Worm (Caenorhabditis elegans) whole organism, L2 larva: Measurements from ENCODE around the gene F38A1.11.

Source experiments
- C34F6.9 ChIP-seq: fragments of 150-350 bp; optimal IDR thresholded peaks from 2 replicates; lab custom pipeline; 2014; ENCODE audit warnings: missing biosample characterization, missing genetic modification characterization
- F13H6.1 ChIP-seq: sonication (generic microtip); optimal IDR thresholded peaks from 2 replicates; lab custom pipeline; 2016; ENCODE audit warnings: missing genetic modification characterization, missing compliant biosample characterization
- R02D3.7 ChIP-seq: fragments of 150-350 bp; optimal IDR thresholded peaks from 2 replicates; lab custom pipeline; 2014; ENCODE audit warnings: missing biosample characterization, missing genetic modification characterization
- Y55F3AM.14 ChIP-seq: fragments of 200-800 bp; sonication (Bioruptor generic); optimal IDR thresholded peaks from 2 replicates; lab custom pipeline; 2018; ENCODE audit warnings: mild to moderate bottlenecking, missing genetic modification characterization, missing compliant biosample characterization
- alr-1 ChIP-seq: fragments of 150-350 bp; optimal IDR thresholded peaks from 2 replicates; lab custom pipeline; 2014; ENCODE audit warnings: missing biosample characterization, missing genetic modification characterization
- aly-2 ChIP-seq: fragments of 150-350 bp; optimal IDR thresholded peaks from 2 replicates; lab custom pipeline; 2014; ENCODE audit warnings: missing biosample characterization, missing genetic modification characterization
- ama-1 ChIP-seq: fragments of 150-350 bp; optimal IDR thresholded peaks from 2 replicates; lab custom pipeline; 2018; ENCODE audit warnings: inconsistent platforms
- ceh-16 ChIP-seq: fragments of 150-350 bp; optimal IDR thresholded peaks from 2 replicates; lab custom pipeline; 2014; ENCODE audit warnings: missing biosample characterization, missing genetic modification characterization
- ceh-82 ChIP-seq: fragments of 150-350 bp; optimal IDR thresholded peaks from 2 replicates; lab custom pipeline; 2014; ENCODE audit warnings: missing biosample characterization, missing genetic modification characterization
- crh-2 ChIP-seq: sonication (generic microtip); optimal IDR thresholded peaks from 2 replicates; lab custom pipeline; 2017; ENCODE audit warnings: missing biosample characterization, missing genetic modification characterization
- dmd-4 ChIP-seq: sonication (generic microtip); optimal IDR thresholded peaks from 2 replicates; lab custom pipeline; 2017; ENCODE audit warnings: missing biosample characterization, missing genetic modification characterization
- egl-27 ChIP-seq: sonication (generic microtip); optimal IDR thresholded peaks from 3 replicates; lab custom pipeline; 2017; ENCODE audit warnings: missing biosample characterization, missing genetic modification reagents, missing genetic modification characterization
- elt-1 ChIP-seq: fragments of 150-350 bp; optimal IDR thresholded peaks from 2 replicates; lab custom pipeline; 2014; ENCODE audit warnings: missing biosample characterization, missing genetic modification characterization
- fos-1 ChIP-seq: fragments of 150-350 bp; optimal IDR thresholded peaks from 2 replicates; lab custom pipeline; 2014; ENCODE audit warnings: missing biosample characterization, missing genetic modification characterization
- gmeb-1 ChIP-seq: fragments of 150-350 bp; optimal IDR thresholded peaks from 2 replicates; lab custom pipeline; 2014; ENCODE audit warnings: missing biosample characterization, missing genetic modification characterization
- lin-11 ChIP-seq: fragments of 150-350 bp; sonication (generic microtip); optimal IDR thresholded peaks from 2 replicates; lab custom pipeline; 2014; ENCODE audit warnings: missing biosample characterization, missing genetic modification characterization, inconsistent platforms, mixed read lengths
- lin-39 ChIP-seq: fragments of 150-350 bp; optimal IDR thresholded peaks from 2 replicates; lab custom pipeline; 2014; ENCODE audit warnings: missing biosample characterization, missing genetic modification reagents, missing genetic modification characterization
- lsy-2 ChIP-seq, 2 experiments: fragments of 150-350 bp in 1 of 2; sonication (generic microtip) in 1 of 2; optimal IDR thresholded peaks; 2 replicates each; lab custom pipeline; 2014 to 2017; ENCODE audit warnings: missing biosample characterization in 2 of 2, missing genetic modification characterization in 2 of 2
- mab-5 ChIP-seq: fragments of 150-350 bp; optimal IDR thresholded peaks from 2 replicates; lab custom pipeline; 2014; ENCODE audit warnings: missing biosample characterization, missing genetic modification characterization
- mbf-1 ChIP-seq: sonication (generic microtip); optimal IDR thresholded peaks from 2 replicates; lab custom pipeline; 2017; ENCODE audit warnings: missing biosample characterization, missing genetic modification characterization
- mdl-1 ChIP-seq, 2 experiments: fragments of 150-350 bp in 1 of 2; sonication (generic microtip) in 1 of 2; optimal IDR thresholded peaks; 2 replicates each; lab custom pipeline; 2017; ENCODE audit warnings: missing biosample characterization in 2 of 2, missing genetic modification characterization in 2 of 2
- nhr-129 ChIP-seq: fragments of 150-350 bp; optimal IDR thresholded peaks from 2 replicates; lab custom pipeline; 2014; ENCODE audit warnings: missing biosample characterization, missing genetic modification characterization
- nhr-23 ChIP-seq: fragments of 150-350 bp; optimal IDR thresholded peaks from 2 replicates; lab custom pipeline; 2014; ENCODE audit warnings: missing biosample characterization, missing genetic modification reagents, missing genetic modification characterization
- nhr-237 ChIP-seq: fragments of 150-350 bp; optimal IDR thresholded peaks from 2 replicates; lab custom pipeline; 2014; ENCODE audit warnings: missing biosample characterization, missing genetic modification characterization
- nhr-77 ChIP-seq: fragments of 150-350 bp; optimal IDR thresholded peaks from 2 replicates; lab custom pipeline; 2014; ENCODE audit warnings: missing biosample characterization, missing genetic modification characterization
- peb-1 ChIP-seq: fragments of 150-350 bp; optimal IDR thresholded peaks from 2 replicates; lab custom pipeline; 2014; ENCODE audit warnings: missing biosample characterization, missing genetic modification characterization
- sem-4 ChIP-seq: fragments of 150-350 bp; optimal IDR thresholded peaks from 2 replicates; lab custom pipeline; 2014; ENCODE audit warnings: missing biosample characterization, missing genetic modification reagents, missing genetic modification characterization
- skn-1 ChIP-seq: sonication (generic microtip); optimal IDR thresholded peaks from 2 replicates; lab custom pipeline; 2017; ENCODE audit warnings: missing biosample characterization, missing genetic modification characterization
- sma-3 ChIP-seq: sonication (generic microtip); optimal IDR thresholded peaks from 2 replicates; lab custom pipeline; 2016; ENCODE audit warnings: missing genetic modification reagents, missing genetic modification characterization, missing compliant biosample characterization
- sma-9 ChIP-seq, 2 experiments: fragments of 150-350 bp in 1 of 2; sonication (generic microtip) in 1 of 2; optimal IDR thresholded peaks; 2 replicates each; lab custom pipeline; 2014 to 2016; ENCODE audit warnings: missing genetic modification characterization in 2 of 2, mild to moderate bottlenecking in 1 of 2, missing biosample characterization in 1 of 2, missing compliant biosample characterization in 1 of 2, missing genetic modification reagents in 1 of 2, moderate library complexity in 1 of 2
- snpc-4 ChIP-seq: fragments of 150-350 bp; optimal IDR thresholded peaks from 2 replicates; lab custom pipeline; 2014; ENCODE audit warnings: missing biosample characterization, missing genetic modification characterization
- unc-55 ChIP-seq: fragments of 150-350 bp; sonication (generic microtip); optimal IDR thresholded peaks from 3 replicates; lab custom pipeline; 2014; ENCODE audit warnings: missing biosample characterization, missing genetic modification reagents, missing genetic modification characterization
- zag-1 ChIP-seq: fragments of 150-350 bp; optimal IDR thresholded peaks from 2 replicates; lab custom pipeline; 2014; ENCODE audit warnings: missing biosample characterization, missing genetic modification characterization
- ztf-11 ChIP-seq: sonication (generic microtip); optimal IDR thresholded peaks from 2 replicates; lab custom pipeline; 2017; ENCODE audit warnings: missing biosample characterization, missing genetic modification characterization

F38A1.11 gene

ce11 chrIV:1256723-1257122 is 9.5 kb downstream of the F38A1.11 start, which contains the start of gene clec-168:
Gene clec-168 (plus strand): TSS chrIV:1256969.
- TF ChIP-seq fos-1 (peak; percentile 67), gmeb-1 (no peak)

- TF ChIP-seq snpc-4 (tag; lab: Kevin White, UChicago) (peak; percentile 42), skn-1 (tag; lab: Kevin White, UChicago) (no peak)
These were observed 13.3 kb downstream of the F38A1.11 start for ce11 chrIV:1260474-1260873.

ce11 chrIV:1261024-1261423 is 13.8 kb downstream of the F38A1.11 start, which contains the start of gene clec-169:
Gene clec-169 (plus strand): TSS chrIV:1261324.
- no peak for TF ChIP-seq unc-55 (GFP tag; lab: Kevin White, UChicago)
- TF ChIP-seq zag-1 (tag; lab: Kevin White, UChicago), result no peak
- TF ChIP-seq sma-3, result no peak
- no peak for TF ChIP-seq lin-11 (tag; lab: Kevin White, UChicago)
- TF ChIP-seq Y55F3AM.14 (GFP tag; lab: Kevin White, UChicago), result no peak
- TF ChIP-seq mab-5, result no peak
- no peak for TF ChIP-seq nhr-77
- TF ChIP-seq nhr-23 (tag; lab: Kevin White, UChicago), result no peak
- TF ChIP-seq mbf-1 (tag; lab: Kevin White, UChicago), result no peak
- no peak for TF ChIP-seq R02D3.7 (tag; lab: Kevin White, UChicago)
- no peak for TF ChIP-seq ceh-16 (tag; lab: Kevin White, UChicago)
- TF ChIP-seq, all 48 proteins: peak for 0

ce11 chrIV:1261930-1262329 is 14.7 kb downstream of the F38A1.11 start:
- TF ChIP-seq R02D3.7 (tag; lab: Kevin White, UChicago) (no peak), lin-39 (tag; lab: Kevin White, UChicago) (no peak), skn-1 (tag; lab: Kevin White, UChicago) (no peak), mdl-1 (tag; optimal IDR thresholded peaks at IDR 0.05; lab: Kevin White, UChicago) (no peak), mbf-1 (tag; lab: Kevin White, UChicago) (no peak), gmeb-1 (no peak), sem-4 (tag; lab: Kevin White, UChicago) (no peak), elt-1 (tag; lab: Kevin White, UChicago) (no peak), lsy-2 (tag; optimal IDR thresholded peaks at IDR 0.05; lab: Kevin White, UChicago) (no peak), ceh-82 (tag; lab: Kevin White, UChicago) (no peak), aly-2 (tag; lab: Kevin White, UChicago) (no peak), Y55F3AM.14 (GFP tag; lab: Kevin White, UChicago) (no peak), peb-1 (tag; lab: Kevin White, UChicago) (no peak), nhr-129 (tag; lab: Kevin White, UChicago) (no peak)

- no peak for TF ChIP-seq ama-1 (lab: Kevin White, UChicago)
- no peak for TF ChIP-seq egl-27 (tag; lab: Kevin White, UChicago)
- no peak for TF ChIP-seq dmd-4 (tag; lab: Kevin White, UChicago)
- no peak for TF ChIP-seq nhr-23 (tag; lab: Kevin White, UChicago)
- no peak for TF ChIP-seq lin-11 (tag; lab: Kevin White, UChicago)
- no peak for TF ChIP-seq nhr-237 (tag; lab: Kevin White, UChicago)
- TF ChIP-seq R02D3.7 (tag; lab: Kevin White, UChicago), result no peak
- no peak for TF ChIP-seq ceh-82 (tag; lab: Kevin White, UChicago)
- TF ChIP-seq zag-1 (tag; lab: Kevin White, UChicago), result no peak
- no peak for TF ChIP-seq F13H6.1 (tag; lab: Kevin White, UChicago)
- no peak for TF ChIP-seq unc-55 (GFP tag; lab: Kevin White, UChicago)
- no peak for TF ChIP-seq peb-1 (tag; lab: Kevin White, UChicago)
- no peak for TF ChIP-seq ztf-11
- no peak for TF ChIP-seq alr-1 (tag; lab: Kevin White, UChicago)
- no peak for TF ChIP-seq nhr-77
- TF ChIP-seq Y55F3AM.14 (GFP tag; lab: Kevin White, UChicago), result no peak
- TF ChIP-seq mab-5, result no peak
These were observed 17.7 kb downstream of the F38A1.11 start, which contains the start of gene F38A1.13 for ce11 chrIV:1264928-1265327. Gene F38A1.13 (plus strand): TSS chrIV:1265228.

- TF ChIP-seq zag-1 (tag; lab: Kevin White, UChicago) (no peak), crh-2 (tag; lab: Kevin White, UChicago) (peak; percentile 26), fos-1 (peak; percentile 98), gmeb-1 (peak; percentile 35), ama-1 (lab: Kevin White, UChicago) (no peak), aly-2 (tag; lab: Kevin White, UChicago) (no peak), C34F6.9 (tag; lab: Kevin White, UChicago) (no peak), sma-9 (GFP tag; optimal IDR thresholded peaks at IDR 0.05; lab: Kevin White, UChicago) (peak; percentile 27), sma-9 (tag; optimal IDR thresholded peaks at IDR 0.05; lab: Kevin White, UChicago) (no peak)
- TF ChIP-seq, all 48 proteins: peak for 4
These were observed 19.0 kb downstream of the F38A1.11 start for ce11 chrIV:1266138-1266537.
